Worm (Caenorhabditis elegans) whole organism, L4/young adult: ENCODE data around the gene col-129.

Source experiments
- W03F9.2 ChIP-seq: fragments of 150-350 bp; optimal IDR thresholded peaks from 2 replicates; lab custom pipeline; 2014; ENCODE audit warnings: missing biosample characterization, missing genetic modification characterization
- dao-5 ChIP-seq: sonication (generic microtip); optimal IDR thresholded peaks from 2 replicates; lab custom pipeline; 2016; ENCODE audit warnings: missing genotype, missing genetic modification characterization, moderate library complexity, missing compliant biosample characterization
- him-1 ChIP-seq: sonication (generic microtip); optimal IDR thresholded peaks from 2 replicates; lab custom pipeline; 2016; ENCODE audit warnings: missing genotype, missing genetic modification reagents, missing genetic modification characterization, missing compliant biosample characterization

col-129 gene

DNA sequence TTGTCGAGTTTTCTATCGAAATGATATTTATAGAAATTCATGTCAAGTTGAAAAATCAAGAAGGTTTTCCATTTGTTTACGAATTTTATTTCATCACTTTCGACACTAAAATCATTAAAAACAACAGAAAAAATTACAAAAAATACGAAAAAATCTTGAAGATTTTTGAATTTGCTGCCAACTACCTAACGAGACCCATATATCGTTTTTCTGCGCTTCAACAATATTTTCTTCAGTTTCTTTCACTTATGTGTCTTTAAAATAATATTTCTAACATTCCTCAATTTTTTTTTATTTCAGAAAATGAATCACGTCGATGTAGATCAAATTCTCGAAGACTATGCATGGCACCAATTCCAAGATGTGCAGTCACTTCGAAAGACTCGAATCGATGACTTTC lies 19.0 kb upstream of the col-129 start, which contains the start of gene lin-24:
TSS of gene lin-24 (plus strand) at position 301 of the 400 bp plus-strand sequence.
- TF ChIP-seq dao-5: no peak
- no peak for TF ChIP-seq him-1 (tag; lab: Kevin White, UChicago)
- TF ChIP-seq W03F9.2 (tag; lab: Kevin White, UChicago): no peak

DNA sequence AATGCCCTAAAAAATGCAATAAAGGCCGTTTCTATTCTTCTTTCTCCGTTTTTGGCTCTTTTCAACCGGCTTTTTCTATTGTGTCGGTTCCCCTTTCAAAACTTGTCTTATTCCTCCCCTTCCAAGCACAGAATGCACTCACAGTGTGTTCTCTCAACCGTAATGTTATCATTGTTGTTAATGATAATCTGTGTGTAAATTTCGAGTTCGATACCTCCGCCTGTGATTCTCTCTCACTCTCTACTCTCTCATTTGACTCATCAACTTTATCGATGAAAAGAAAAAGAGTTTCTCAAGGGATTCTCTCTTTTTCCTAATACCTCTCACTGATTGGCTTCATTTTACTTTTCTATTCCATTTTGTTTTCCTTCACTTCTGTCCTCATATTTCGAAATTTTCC lies 18.5 kb upstream of the col-129 start:
- TF ChIP-seq dao-5: no peak
- no peak for TF ChIP-seq W03F9.2 (tag; lab: Kevin White, UChicago)
- no peak for TF ChIP-seq him-1 (tag; lab: Kevin White, UChicago)

DNA sequence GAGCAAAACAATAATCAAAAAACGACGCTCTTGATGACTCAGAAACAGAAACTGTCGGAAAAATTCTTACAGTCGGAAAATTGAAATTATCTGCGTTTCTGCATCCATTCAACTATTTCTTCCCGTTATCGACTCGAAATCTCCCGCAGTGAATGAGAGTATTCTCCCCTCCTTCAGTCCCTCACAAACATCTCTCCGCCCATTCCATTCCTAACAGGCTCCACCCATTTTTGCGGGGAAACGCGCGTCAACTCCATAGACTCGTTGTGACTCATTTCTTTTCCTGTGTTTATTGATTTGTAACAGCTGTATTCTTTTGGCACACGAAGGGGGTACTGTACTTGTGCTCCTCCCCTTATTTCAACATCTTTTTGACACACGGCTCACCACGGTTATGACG lies 17.6 kb upstream of the col-129 start:
- TF ChIP-seq him-1 (tag; lab: Kevin White, UChicago) (no peak), W03F9.2 (tag; lab: Kevin White, UChicago) (no peak), dao-5 (no peak)

- TF ChIP-seq him-1 (tag; lab: Kevin White, UChicago): no peak
- TF ChIP-seq W03F9.2 (tag; lab: Kevin White, UChicago): no peak
- no peak for TF ChIP-seq dao-5
Measured at ce11 chrIV:12126740-12127472, 16.7 kb upstream of the col-129 start.

ce11 chrIV:12124314-12125084 lies 14.3 kb upstream of the col-129 start, which contains the start of gene dhhc-6:
dhhc-6 (plus strand) TSS chrIV:12124952.
- TF ChIP-seq W03F9.2 (tag; lab: Kevin White, UChicago): no peak
- no peak for TF ChIP-seq him-1 (tag; lab: Kevin White, UChicago)
- no peak for TF ChIP-seq dao-5

ce11 chrIV:12122874-12123664 lies 12.8 kb upstream of the col-129 start, which contains the start of gene aly-3:
aly-3 (plus strand) TSS chrIV:12123282.
- TF ChIP-seq W03F9.2 (tag; lab: Kevin White, UChicago): no peak
- no peak for TF ChIP-seq dao-5
- no peak for TF ChIP-seq him-1 (tag; lab: Kevin White, UChicago)

- TF ChIP-seq him-1 (tag; lab: Kevin White, UChicago): no peak
- TF ChIP-seq dao-5: no peak
- TF ChIP-seq W03F9.2 (tag; lab: Kevin White, UChicago): peak; percentile 53
Measured at ce11 chrIV:12121076-12121475, 10.8 kb upstream of the col-129 start, which contains the start of the genes ddb-1 and M18.6. ddb-1 (minus strand) TSS chrIV:12121165. M18.6 (plus strand) TSS chrIV:12121310.

DNA sequence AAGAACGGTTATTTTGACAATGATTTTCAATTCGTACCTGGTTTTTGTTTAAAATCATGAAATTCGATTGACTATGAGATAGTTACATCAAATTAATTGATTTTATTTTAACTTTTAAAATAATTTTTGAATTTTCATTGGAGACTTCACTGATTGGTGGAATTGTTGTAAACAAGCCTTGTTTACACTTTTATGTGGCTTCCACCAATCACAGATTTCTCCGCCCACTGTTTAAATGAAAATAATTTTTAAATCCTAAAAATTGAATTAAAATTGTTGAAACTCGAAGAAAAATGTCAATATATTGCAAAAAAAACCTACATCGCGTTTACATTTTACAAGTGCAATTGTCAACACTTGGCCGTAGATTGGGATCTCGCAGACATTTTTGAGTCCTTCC lies 10.3 kb upstream of the col-129 start:
- no peak for TF ChIP-seq him-1 (tag; lab: Kevin White, UChicago)
- TF ChIP-seq dao-5: no peak
- TF ChIP-seq W03F9.2 (tag; lab: Kevin White, UChicago): no peak

- TF ChIP-seq W03F9.2 (tag; lab: Kevin White, UChicago): no peak
- TF ChIP-seq him-1 (tag; lab: Kevin White, UChicago): no peak
- no peak for TF ChIP-seq dao-5
Measured at ce11 chrIV:12114498-12114897, 4.3 kb upstream of the col-129 start.

ce11 chrIV:12113056-12113455 lies 2.8 kb upstream of the col-129 start:
- TF ChIP-seq dao-5 (no peak), W03F9.2 (tag; lab: Kevin White, UChicago) (no peak), him-1 (tag; lab: Kevin White, UChicago) (no peak)

DNA sequence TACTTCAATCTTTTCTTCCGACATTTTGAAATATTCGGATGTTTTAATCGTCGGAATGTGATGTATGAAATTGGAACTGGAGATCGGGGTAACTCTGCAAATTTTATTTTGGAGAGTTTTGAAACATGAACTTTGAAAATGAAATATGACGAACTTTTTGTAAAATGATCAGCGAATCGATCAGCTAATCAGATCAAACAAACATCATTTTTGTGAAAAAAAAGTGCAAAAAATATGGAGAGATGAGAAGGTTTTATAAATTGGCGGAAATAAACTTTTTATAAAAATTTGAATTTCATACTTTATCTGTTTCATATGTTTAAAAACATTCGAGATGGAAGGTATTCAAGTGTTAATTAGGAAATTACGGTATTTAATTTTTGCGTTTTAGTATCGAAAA lies 1.2 kb upstream of the col-129 start, which contains the start of gene dlc-2:
TSS of gene dlc-2 (minus strand) at position 101 of the 400 bp plus-strand sequence.
- TF ChIP-seq W03F9.2 (tag; lab: Kevin White, UChicago): no peak
- TF ChIP-seq him-1 (tag; lab: Kevin White, UChicago): no peak
- TF ChIP-seq dao-5: no peak

ce11 chrIV:12109743-12110142 lies 496 bp downstream of the col-129 start:
- TF ChIP-seq him-1 (tag; lab: Kevin White, UChicago) (no peak), dao-5 (no peak), W03F9.2 (tag; lab: Kevin White, UChicago) (no peak)

- TF ChIP-seq him-1 (tag; lab: Kevin White, UChicago): no peak
- TF ChIP-seq W03F9.2 (tag; lab: Kevin White, UChicago): no peak
- no peak for TF ChIP-seq dao-5
Measured at ce11 chrIV:12108984-12109657, 1.1 kb downstream of the col-129 start.
